Worm (Caenorhabditis elegans) whole organism, midembryonic: ENCODE data around the gene clec-239.
A peak's percentile ranks its signal among the peaks of the same experiment; 100 is the strongest.
"Not testable (repeated sequence)": the region's sequence is repeated elsewhere in the genome, so short reads cannot be mapped to it uniquely, and the experiment has no call there.

Source experiments
- T22C8.4 ChIP-seq: fragments of 200-800 bp; sonication (Bioruptor generic); IDR thresholded peaks from 2 replicates; pipeline ENCODE4 v1.3.6; 2022; ENCODE audit warnings: missing genetic modification characterization, missing compliant biosample characterization
- cog-1 ChIP-seq: sonication (generic microtip); optimal IDR thresholded peaks from 2 replicates; lab custom pipeline; 2016; ENCODE audit warnings: missing genetic modification characterization, missing compliant biosample characterization
- flt-1 ChIP-seq: fragments of 200-800 bp; sonication (Bioruptor generic); IDR thresholded peaks from 2 replicates; pipeline ENCODE4 v1.3.6; 2022; ENCODE audit warnings: missing genetic modification characterization, missing compliant biosample characterization
- klf-2 ChIP-seq: fragments of 200-800 bp; sonication (Bioruptor generic); conservative IDR thresholded peaks from 2 replicates; pipeline ENCODE4 v1.3.6; 2022; ENCODE audit warnings: missing genetic modification reagents, missing genetic modification characterization, missing compliant biosample characterization
- med-1 ChIP-seq: sonication (generic microtip); optimal IDR thresholded peaks from 2 replicates; lab custom pipeline; 2017; ENCODE audit warnings: missing genetic modification characterization, mild to moderate bottlenecking, missing compliant biosample characterization, antibody characterized with exemption, missing genetic modification reagents; ENCODE audit not compliant: insufficient read depth
- ref-1 ChIP-seq: fragments of 200-800 bp; sonication (Bioruptor generic); conservative IDR thresholded peaks from 2 replicates; pipeline ENCODE4 v1.3.6; 2022; ENCODE audit warnings: missing genetic modification reagents, missing genetic modification characterization, missing compliant biosample characterization
- tab-1 ChIP-seq: fragments of 200-800 bp; sonication (Bioruptor generic); IDR thresholded peaks from 2 replicates; pipeline ENCODE4 v1.3.6; 2022; ENCODE audit warnings: missing genetic modification characterization, missing compliant biosample characterization
- ztf-23 ChIP-seq: fragments of 200-800 bp; sonication (Bioruptor generic); IDR thresholded peaks from 2 replicates; pipeline ENCODE4 v1.3.6; 2022; ENCODE audit warnings: missing genetic modification reagents, missing genetic modification characterization, missing compliant biosample characterization
- ztf-29 ChIP-seq: fragments of 200-800 bp; sonication (Bioruptor generic); IDR thresholded peaks from 2 replicates; pipeline ENCODE4 v1.3.6; 2022; ENCODE audit warnings: missing genetic modification reagents, missing genetic modification characterization, missing compliant biosample characterization

The clec-239 gene

DNA sequence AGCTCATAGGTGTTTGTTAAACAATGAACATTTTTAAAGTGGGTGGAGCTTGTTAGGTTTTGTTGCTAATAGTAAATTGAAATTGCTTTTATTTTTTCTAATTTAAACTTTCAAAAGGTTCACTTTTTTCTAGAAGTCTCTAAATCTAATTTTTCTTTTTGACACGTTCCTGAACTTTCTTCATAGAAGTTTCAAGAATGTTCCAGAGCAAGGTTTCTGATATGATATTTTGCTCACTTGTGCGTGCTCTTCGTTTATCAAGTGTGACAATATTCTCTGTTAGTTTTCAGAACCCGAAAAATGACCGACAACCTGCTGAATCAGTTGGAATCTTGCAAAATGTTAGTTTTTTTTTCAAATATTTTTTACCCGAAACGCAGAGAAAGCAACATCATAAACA, 17.6 kb upstream of the clec-239 start, which contains the start of gene fbxa-148:
Gene fbxa-148 (plus strand): TSS at position 301 of the 400 bp plus-strand sequence.
- TF ChIP-seq cog-1; T22C8.4 (GFP tag; lab: Robert Waterston, UW); tab-1 (GFP tag; lab: Robert Waterston, UW): not testable (repeated sequence)

DNA sequence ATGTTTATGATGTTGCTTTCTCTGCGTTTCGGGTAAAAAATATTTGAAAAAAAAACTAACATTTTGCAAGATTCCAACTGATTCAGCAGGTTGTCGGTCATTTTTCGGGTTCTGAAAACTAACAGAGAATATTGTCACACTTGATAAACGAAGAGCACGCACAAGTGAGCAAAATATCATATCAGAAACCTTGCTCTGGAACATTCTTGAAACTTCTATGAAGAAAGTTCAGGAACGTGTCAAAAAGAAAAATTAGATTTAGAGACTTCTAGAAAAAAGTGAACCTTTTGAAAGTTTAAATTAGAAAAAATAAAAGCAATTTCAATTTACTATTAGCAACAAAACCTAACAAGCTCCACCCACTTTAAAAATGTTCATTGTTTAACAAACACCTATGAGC, 8.3 kb upstream of the clec-239 start, which contains the start of gene fbxa-112:
Gene fbxa-112 (minus strand): TSS at position 101 of the 400 bp plus-strand sequence.
- TF ChIP-seq klf-2; cog-1; flt-1 (GFP tag; lab: Robert Waterston, UW): not testable (repeated sequence)

DNA sequence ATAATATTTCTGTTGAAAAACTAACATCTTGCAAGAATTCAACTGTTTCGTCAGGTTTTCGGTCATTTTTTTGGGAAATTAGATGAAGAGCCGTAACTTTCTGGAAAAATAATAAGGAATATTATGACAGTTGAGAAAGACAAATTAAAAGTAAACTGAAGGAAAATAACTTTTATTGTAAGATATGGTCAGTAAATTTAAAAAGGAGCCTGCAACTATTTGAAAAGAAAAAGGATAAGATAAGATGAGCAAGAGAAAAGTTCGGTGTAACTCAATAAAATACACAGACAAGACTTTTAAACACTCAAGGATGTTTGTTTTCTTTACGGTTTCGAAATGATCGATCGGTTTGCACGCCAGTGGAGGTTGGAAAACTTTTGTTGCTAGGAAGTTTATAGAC, 6.7 kb upstream of the clec-239 start, which contains the start of gene fbxa-111:
Gene fbxa-111 (minus strand): TSS at position 101 of the 400 bp plus-strand sequence.
- not testable (repeated sequence) for TF ChIP-seq flt-1, tab-1, ztf-29 (GFP tag; lab: Robert Waterston, UW)

DNA sequence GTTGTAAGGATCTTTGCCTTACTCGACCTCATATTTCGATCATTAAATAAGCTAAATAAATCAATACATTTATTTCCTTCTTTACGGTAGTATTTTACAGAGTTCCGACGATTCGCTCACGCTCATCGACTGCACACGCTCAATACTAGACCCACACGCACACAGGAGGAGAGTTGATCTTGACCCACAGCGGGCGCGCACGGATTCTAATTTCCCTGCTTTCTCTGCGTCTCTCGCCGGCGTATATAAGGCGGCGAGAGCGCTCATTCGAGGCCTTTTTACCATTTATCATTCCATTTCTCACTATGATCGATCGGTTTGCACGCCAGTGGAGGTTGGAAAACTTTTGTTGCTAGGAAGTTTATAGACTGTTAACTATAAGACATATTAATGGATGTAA, 6.3 kb upstream of the clec-239 start:
- TF ChIP-seq ztf-23 (no peak), ref-1 (GFP tag; lab: Robert Waterston, UW) (no peak), flt-1 (GFP tag; lab: Robert Waterston, UW) (no peak), med-1 (GFP tag; lab: Kevin White, UChicago) (no peak), cog-1 (no peak), tab-1 (GFP tag; lab: Robert Waterston, UW) (no peak), T22C8.4 (GFP tag; lab: Robert Waterston, UW) (no peak), ztf-29 (GFP tag; lab: Robert Waterston, UW) (no peak), klf-2 (no peak)

DNA sequence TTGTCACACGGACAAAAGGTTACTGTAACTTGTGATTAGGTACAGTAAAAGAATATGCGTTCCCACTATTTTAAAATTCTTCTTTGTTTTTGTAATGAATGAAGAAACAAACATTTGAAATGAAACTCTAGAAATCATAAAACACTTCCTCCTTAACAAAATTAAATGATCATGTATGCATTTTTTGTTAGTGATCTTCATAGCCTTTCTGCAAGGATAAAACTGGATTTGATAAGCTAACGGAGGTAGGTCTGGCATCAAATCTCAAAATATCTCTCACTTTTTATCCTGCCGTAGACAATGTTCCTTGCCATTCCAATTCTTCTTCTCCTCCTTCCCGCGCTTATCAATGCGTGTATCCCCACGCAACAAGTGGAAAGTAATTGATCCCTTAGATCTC, 4.8 kb upstream of the clec-239 start, which contains the start of gene clec-238:
Gene clec-238 (plus strand): TSS at position 301 of the 400 bp plus-strand sequence.
- TF ChIP-seq cog-1 (no peak), klf-2 (no peak), ztf-23 (no peak), T22C8.4 (GFP tag; lab: Robert Waterston, UW) (no peak), ztf-29 (GFP tag; lab: Robert Waterston, UW) (no peak), ref-1 (GFP tag; lab: Robert Waterston, UW) (no peak), med-1 (GFP tag; lab: Kevin White, UChicago) (no peak), tab-1 (GFP tag; lab: Robert Waterston, UW) (no peak), flt-1 (GFP tag; lab: Robert Waterston, UW) (no peak)

DNA sequence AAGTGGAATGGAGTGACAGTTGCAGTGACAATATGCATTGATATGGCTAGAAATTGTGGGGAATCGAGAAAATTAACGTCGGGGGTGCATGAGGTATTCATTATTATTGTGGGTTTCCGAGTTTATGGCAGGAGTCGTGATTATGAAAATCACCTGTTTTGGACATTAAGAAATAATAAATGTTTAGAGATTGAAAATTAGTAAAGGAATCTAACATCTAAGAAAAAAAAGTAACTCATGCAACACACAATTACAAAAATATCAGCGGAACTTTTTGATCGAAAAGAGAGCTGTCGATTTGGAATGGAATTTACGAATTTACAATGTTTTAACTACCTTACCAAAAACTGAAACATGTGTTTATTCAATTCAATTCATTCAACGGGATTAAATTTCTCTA, 1.6 kb upstream of the clec-239 start, which contains the start of gene srh-206:
Gene srh-206 (minus strand): TSS at position 101 of the 400 bp plus-strand sequence.
- TF ChIP-seq klf-2: no peak
- no peak for TF ChIP-seq T22C8.4 (GFP tag; lab: Robert Waterston, UW)
- TF ChIP-seq ztf-23: no peak

DNA sequence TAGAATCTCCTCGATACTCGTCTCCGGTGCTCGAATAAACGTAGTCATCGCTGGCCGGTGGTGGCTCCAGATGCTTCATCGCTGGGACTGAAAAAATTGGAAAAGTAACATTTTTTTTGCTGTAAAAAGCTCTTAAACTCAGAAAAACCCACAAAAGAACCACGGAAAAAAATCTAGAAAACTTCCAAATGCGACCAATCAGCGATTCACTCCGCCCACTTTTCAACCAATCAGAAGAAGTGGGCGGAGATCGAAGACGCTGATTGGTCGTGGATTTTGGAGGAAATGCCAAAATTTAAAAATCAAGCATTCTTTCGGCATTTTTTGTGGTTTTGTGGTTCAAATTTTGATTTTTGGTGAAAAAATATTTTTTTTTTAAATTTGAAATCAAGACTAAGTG, 2.6 kb downstream of the clec-239 start:
- no peak for TF ChIP-seq flt-1 (GFP tag; lab: Robert Waterston, UW)
- TF ChIP-seq ztf-23: no peak
- TF ChIP-seq ztf-29 (GFP tag; lab: Robert Waterston, UW): no peak
- TF ChIP-seq med-1 (GFP tag; lab: Kevin White, UChicago): no peak
- no peak for TF ChIP-seq tab-1 (GFP tag; lab: Robert Waterston, UW)
- no peak for TF ChIP-seq ref-1 (GFP tag; lab: Robert Waterston, UW)
- no peak for TF ChIP-seq T22C8.4 (GFP tag; lab: Robert Waterston, UW)
- TF ChIP-seq klf-2: no peak
- TF ChIP-seq cog-1: no peak

DNA sequence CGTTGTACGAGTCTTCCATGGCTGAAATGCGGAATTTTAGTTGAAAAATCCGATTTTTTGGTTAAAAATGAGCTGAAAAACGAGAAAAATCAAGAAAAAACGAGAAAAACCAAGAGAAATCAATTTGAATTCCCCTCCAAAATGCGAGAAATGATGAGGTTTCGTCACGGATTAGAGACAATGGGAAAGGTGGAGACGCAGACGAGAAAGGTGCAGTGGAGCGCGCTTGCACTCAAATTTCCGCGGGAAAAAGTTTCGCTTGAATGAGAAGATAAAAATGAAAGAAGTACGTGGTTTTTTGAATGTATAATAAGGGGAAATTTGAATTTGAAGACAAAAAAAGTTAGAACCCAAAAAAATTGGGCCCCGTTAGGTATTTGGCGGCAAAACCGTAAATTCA, 9.3 kb downstream of the clec-239 start, which contains the start of gene efl-1:
Gene efl-1 (minus strand): TSS at position 21 of the 400 bp plus-strand sequence.
- TF ChIP-seq ztf-23: peak; percentile 65; the same call in 1 of the 2 replicates
- TF ChIP-seq ztf-29 (GFP tag; lab: Robert Waterston, UW): no peak

DNA sequence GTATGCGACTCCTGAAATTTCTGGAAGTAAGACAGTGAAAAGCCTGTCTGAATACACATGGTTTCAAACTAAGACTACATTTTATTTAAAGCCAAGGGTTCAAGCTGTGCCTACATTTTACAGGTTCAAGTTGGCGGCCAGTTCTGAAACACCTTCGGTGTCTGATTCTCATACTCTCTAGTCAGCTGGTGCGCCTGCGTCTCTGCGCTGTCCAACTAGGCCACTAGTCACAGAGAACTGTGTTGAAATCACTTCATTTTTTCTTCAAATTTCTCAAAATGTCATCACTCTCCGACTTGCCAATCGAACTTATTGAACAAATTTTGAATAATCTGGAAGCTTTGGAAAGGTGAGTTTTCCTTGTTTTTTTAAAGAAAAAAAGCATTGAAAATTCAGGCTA, 10.3 kb downstream of the clec-239 start, which contains the start of gene fbxa-90:
Gene fbxa-90 (plus strand): TSS at position 179 of the 400 bp plus-strand sequence.
- no peak for TF ChIP-seq tab-1 (GFP tag; lab: Robert Waterston, UW)
- TF ChIP-seq ztf-29 (GFP tag; lab: Robert Waterston, UW): no peak
- TF ChIP-seq ref-1 (GFP tag; lab: Robert Waterston, UW): no peak
- no peak for TF ChIP-seq ztf-23
- TF ChIP-seq T22C8.4 (GFP tag; lab: Robert Waterston, UW): no peak
- TF ChIP-seq med-1 (GFP tag; lab: Kevin White, UChicago): no peak

DNA sequence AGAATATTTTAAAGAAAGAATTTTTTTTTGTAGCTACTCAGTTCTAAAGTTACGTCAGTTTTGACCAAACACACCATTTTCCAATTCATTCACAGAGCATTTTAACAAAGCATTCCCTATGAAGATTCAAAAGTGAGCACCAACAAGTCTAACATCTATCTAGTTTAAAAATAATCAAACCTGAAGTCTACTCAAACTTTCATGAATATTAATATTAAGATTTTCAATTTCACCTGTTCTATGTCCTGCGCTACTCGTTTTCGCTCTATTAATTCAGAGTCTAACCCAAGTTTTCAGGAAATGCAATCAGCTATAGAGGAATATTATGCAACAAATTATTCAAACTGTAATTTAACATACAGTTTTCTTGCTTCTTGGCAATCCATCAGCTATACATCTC, 15.8 kb downstream of the clec-239 start, which contains the start of gene srh-119:
Gene srh-119 (plus strand): TSS at position 301 of the 400 bp plus-strand sequence.
- TF ChIP-seq klf-2 (no peak), ref-1 (GFP tag; lab: Robert Waterston, UW) (no peak), flt-1 (GFP tag; lab: Robert Waterston, UW) (no peak), ztf-23 (no peak), med-1 (GFP tag; lab: Kevin White, UChicago) (no peak), tab-1 (GFP tag; lab: Robert Waterston, UW) (no peak), cog-1 (no peak), T22C8.4 (GFP tag; lab: Robert Waterston, UW) (no peak), ztf-29 (GFP tag; lab: Robert Waterston, UW) (no peak)

DNA sequence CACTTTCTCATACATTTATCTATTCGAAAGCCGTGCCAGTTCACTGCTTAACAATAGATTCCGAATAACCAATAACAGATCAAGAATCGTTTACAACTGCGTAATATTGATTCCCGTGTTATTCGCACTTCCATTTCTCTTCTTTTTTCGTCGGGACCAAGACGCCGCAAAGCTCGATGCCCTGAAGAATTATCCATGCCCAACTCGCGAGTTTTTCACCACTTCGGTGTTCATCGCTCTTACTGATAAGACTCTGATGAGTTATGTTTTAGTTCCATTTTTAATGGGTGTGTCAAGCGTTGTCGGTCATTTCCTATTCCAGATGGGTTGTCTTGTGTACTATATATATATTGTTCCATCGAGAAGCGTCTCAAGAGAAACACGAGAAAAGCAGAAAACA, 17.0 kb downstream of the clec-239 start:
- TF ChIP-seq ztf-23 (no peak), med-1 (GFP tag; lab: Kevin White, UChicago) (no peak), T22C8.4 (GFP tag; lab: Robert Waterston, UW) (no peak), ztf-29 (GFP tag; lab: Robert Waterston, UW) (no peak), klf-2 (no peak), flt-1 (GFP tag; lab: Robert Waterston, UW) (no peak), tab-1 (GFP tag; lab: Robert Waterston, UW) (no peak), ref-1 (GFP tag; lab: Robert Waterston, UW) (no peak), cog-1 (no peak)
